Fruit fly (Drosophila melanogaster) whole organism: ENCODE data around the gene mRpL9.

ENCODE experiments used
- CG8478 ChIP-seq: fragments of >200 bp; optimal IDR thresholded peaks from 2 replicates; lab custom pipeline; 2018; ENCODE audit warnings: inconsistent platforms
- Dll ChIP-seq: fragments of >200 bp; optimal IDR thresholded peaks from 2 replicates; lab custom pipeline; 2017
- EcR ChIP-seq, 2 experiments: fragments of >200 bp; optimal IDR thresholded peaks; 2 replicates each; lab custom pipeline; 2017; ENCODE audit warnings: missing biosample characterization in 2 of 2, missing genetic modification characterization in 2 of 2, missing genetic modification reagents in 2 of 2
- pan ChIP-seq: fragments of >200 bp; optimal IDR thresholded peaks from 2 replicates; lab custom pipeline; 2017
- psq ChIP-seq: fragments of >200 bp; optimal IDR thresholded peaks from 2 replicates; lab custom pipeline; 2017
- usp ChIP-seq: fragments of >200 bp; optimal IDR thresholded peaks from 2 replicates; lab custom pipeline; 2017; ENCODE audit warnings: missing biosample characterization, missing genetic modification characterization, mixed read lengths

The mRpL9 gene

DNA sequence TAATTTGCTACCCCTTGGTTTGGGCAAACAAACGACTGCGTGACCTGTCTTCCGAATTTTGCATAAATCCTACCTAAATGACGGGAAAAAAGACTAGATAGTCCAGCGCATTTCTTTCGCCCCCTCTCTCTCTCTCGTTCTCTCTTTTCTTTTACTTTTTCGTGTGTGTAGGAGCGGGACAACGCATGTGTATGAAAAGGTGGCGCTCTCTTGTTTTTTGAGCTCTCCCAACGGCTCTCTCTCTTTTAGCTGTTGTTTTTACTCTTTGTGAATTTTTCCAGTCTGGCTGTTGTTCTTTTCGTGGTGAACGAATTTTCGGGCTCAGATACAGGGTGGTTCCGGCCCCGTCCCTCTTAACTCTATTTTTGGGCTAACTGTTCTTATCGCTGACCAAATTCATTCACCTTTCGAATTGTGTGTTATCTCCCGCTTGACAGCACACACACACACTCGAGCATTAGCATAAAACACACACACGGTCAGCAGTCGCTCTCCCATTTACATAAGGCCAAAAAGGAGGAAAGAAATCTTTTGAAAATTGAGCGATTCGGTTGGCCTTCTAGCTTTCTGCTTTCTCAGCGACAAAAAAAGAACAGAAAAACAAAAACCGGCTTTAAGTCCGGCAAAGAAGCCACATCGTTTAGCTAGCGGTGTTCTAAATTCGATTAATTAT, 38.9 kb upstream of the mRpL9 start:
- no peak for TF ChIP-seq psq
- TF ChIP-seq CG8478 (lab: Kevin White, UChicago): peak; percentile 76

DNA sequence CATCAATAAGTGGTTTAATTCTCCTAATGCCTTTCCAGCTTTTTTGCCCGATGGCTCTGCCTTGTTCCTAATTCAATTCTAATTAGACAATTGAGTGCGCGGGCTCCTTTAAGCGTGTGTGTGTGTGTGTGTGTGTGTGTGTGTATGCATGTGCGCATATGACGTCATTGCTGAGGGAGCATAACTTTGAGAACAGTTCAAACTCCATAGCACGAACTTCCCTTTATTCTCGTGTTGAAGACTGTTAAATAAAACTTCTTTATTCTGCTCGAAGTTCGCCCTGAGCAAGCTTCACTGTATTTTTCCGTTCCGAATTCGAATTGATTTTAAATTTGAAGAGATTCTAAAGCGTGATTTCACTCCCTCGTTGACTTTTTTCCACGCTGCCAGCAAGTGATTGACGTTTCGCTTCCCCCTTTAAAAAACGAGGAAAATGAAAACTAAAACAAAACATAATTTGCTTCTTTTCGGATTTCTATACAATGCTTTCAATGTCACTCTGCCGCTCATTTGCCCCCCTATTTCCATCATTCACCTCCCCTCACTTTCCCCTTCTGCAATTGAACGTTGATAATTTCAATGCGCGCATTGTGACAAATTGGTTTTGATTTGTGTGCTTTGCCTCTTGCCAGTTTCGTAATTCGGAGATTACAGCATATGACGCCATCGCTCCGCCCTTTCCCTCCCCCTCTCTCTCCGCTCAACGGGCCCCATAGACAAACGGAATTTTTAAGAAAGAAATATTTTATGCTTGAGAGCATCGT, 38.1 kb upstream of the mRpL9 start:
- TF ChIP-seq pan: no peak
- no peak for TF ChIP-seq Dll (lab: Kevin White, UChicago)
- no peak for TF ChIP-seq EcR (GFP tag; optimal IDR thresholded peaks at IDR 0.05; lab: Kevin White, UChicago)
- TF ChIP-seq usp (GFP tag; lab: Kevin White, UChicago): no peak
- no peak for TF ChIP-seq CG8478 (lab: Kevin White, UChicago)
- no peak for TF ChIP-seq psq

- TF ChIP-seq EcR (GFP tag; optimal IDR thresholded peaks at IDR 0.05; lab: Kevin White, UChicago) (no peak), Dll (lab: Kevin White, UChicago) (no peak), pan (no peak), CG8478 (lab: Kevin White, UChicago) (no peak), psq (no peak), usp (GFP tag; lab: Kevin White, UChicago) (no peak)
Observed at dm6 chr3R:15293005-15293877, 37.3 kb upstream of the mRpL9 start.

DNA sequence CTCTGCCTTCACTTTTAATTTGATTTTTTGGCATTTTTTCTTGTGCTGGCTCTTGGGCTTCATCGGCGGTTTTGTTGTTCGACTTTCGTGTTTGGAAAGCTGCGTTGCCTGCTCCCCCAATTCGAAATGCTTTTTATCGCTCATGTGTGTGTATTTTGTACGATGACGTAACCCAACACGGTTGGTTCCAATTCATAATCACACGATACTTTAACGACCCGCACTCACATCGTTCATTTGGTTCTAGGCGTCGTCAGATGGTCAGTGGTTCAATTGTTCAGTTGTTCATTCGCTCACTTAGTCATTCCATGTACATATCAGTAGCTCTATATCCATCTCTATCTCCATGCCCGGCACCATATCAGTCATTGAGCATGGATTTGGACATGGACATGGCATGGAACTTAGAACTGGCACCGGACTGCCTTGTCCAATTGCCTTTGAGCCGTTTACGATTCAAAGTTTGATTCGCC, 36.6 kb upstream of the mRpL9 start:
- TF ChIP-seq usp (GFP tag; lab: Kevin White, UChicago) (no peak), pan (no peak), psq (no peak), CG8478 (lab: Kevin White, UChicago) (no peak), Dll (lab: Kevin White, UChicago) (no peak), EcR (GFP tag; optimal IDR thresholded peaks at IDR 0.05; lab: Kevin White, UChicago) (no peak)

- no peak for TF ChIP-seq usp (GFP tag; lab: Kevin White, UChicago)
- no peak for TF ChIP-seq psq
- no peak for TF ChIP-seq Dll (lab: Kevin White, UChicago)
- TF ChIP-seq EcR (GFP tag; optimal IDR thresholded peaks at IDR 0.05; lab: Kevin White, UChicago): no peak
- no peak for TF ChIP-seq pan
- TF ChIP-seq CG8478 (lab: Kevin White, UChicago): no peak
Observed at dm6 chr3R:15297904-15298303, 32.6 kb upstream of the mRpL9 start.

DNA sequence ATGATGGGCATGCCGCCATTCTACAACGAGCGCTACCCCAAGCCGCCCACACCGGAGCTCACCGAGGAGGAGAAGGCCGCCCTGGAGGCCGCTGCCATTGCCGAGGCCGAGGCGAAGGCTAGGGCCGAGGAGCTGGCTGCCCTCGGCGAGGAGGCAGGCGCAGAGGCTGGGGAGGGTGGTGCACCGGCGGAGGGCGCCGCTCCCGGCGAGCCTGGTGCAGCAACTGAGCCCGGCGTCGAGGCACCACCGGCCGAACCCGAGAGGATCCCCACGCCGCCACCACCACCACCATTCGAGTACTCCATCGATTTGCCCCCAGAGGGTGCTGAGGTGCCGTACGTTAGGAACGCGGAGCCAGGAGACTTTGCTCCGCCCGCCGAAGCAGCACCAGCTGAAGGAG, 25.3 kb upstream of the mRpL9 start:
- TF ChIP-seq usp (GFP tag; lab: Kevin White, UChicago) (no peak), EcR (GFP tag; optimal IDR thresholded peaks at IDR 0.05; lab: Kevin White, UChicago) (no peak), psq (no peak), CG8478 (lab: Kevin White, UChicago) (no peak)

dm6 chr3R:15309924-15310323, 20.6 kb upstream of the mRpL9 start, which contains the start of gene Tm2:
Gene Tm2 (plus strand): TSS chr3R:15310193.
- TF ChIP-seq EcR (GFP tag; optimal IDR thresholded peaks at IDR 0.05; lab: Kevin White, UChicago) (no peak), CG8478 (lab: Kevin White, UChicago) (no peak), usp (GFP tag; lab: Kevin White, UChicago) (no peak), pan (no peak), Dll (lab: Kevin White, UChicago) (no peak), psq (no peak)

- TF ChIP-seq CG8478 (lab: Kevin White, UChicago) (no peak), psq (no peak), pan (no peak), EcR (GFP tag; optimal IDR thresholded peaks at IDR 0.05; lab: Kevin White, UChicago) (no peak), usp (GFP tag; lab: Kevin White, UChicago) (no peak), Dll (lab: Kevin White, UChicago) (no peak)
Observed at dm6 chr3R:15310695-15311094, 19.8 kb upstream of the mRpL9 start.

DNA sequence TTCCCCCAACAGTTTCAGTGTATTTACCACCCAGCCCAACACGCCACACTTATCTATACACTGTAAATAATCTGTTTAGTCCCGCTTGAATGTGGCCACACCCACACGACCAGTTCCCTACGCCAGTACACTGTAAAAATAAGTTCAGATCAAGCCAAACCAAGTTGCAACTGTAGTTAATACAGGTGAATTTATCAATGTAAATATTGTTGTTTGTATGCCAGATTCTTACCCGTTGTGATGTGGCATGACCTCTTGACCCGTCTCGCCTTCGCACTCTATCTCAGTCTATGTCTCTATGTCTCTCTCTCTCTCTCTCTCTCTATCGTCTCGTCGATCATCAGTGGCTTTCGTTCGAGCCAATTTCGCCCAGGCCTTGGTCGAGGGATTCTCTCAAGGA, 16.7 kb upstream of the mRpL9 start:
- no peak for TF ChIP-seq usp (GFP tag; lab: Kevin White, UChicago)
- TF ChIP-seq CG8478 (lab: Kevin White, UChicago): no peak
- no peak for TF ChIP-seq EcR (GFP tag; optimal IDR thresholded peaks at IDR 0.05; lab: Kevin White, UChicago)
- TF ChIP-seq Dll (lab: Kevin White, UChicago): no peak
- no peak for TF ChIP-seq psq
- no peak for TF ChIP-seq pan

DNA sequence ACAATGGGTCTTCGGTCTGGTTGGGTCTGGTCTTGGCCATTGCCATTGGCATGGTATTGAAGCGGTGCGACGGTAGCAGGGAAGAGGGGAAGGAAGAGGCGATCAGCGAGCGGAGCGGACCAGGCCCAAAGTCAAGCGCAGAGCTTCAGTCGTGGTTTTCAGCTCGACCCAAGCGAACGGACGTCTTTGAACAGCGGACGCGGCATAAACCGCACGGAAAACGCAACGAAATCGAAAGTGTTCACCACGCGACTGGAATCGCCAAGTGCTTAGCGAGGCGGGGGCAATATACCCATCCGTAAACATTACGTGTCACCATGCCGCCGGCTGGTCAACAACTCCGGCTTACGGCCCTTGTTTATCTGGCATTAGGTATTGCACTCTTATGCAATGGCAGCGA, 14.2 kb upstream of the mRpL9 start, which contains the start of gene CG14866:
TSS of gene CG14866 (plus strand) at position 146 of the 400 bp plus-strand sequence.
- no peak for TF ChIP-seq EcR (GFP tag; optimal IDR thresholded peaks at IDR 0.05; lab: Kevin White, UChicago)
- no peak for TF ChIP-seq Dll (lab: Kevin White, UChicago)
- TF ChIP-seq CG8478 (lab: Kevin White, UChicago): no peak
- no peak for TF ChIP-seq usp (GFP tag; lab: Kevin White, UChicago)
- no peak for TF ChIP-seq pan
- no peak for TF ChIP-seq psq

DNA sequence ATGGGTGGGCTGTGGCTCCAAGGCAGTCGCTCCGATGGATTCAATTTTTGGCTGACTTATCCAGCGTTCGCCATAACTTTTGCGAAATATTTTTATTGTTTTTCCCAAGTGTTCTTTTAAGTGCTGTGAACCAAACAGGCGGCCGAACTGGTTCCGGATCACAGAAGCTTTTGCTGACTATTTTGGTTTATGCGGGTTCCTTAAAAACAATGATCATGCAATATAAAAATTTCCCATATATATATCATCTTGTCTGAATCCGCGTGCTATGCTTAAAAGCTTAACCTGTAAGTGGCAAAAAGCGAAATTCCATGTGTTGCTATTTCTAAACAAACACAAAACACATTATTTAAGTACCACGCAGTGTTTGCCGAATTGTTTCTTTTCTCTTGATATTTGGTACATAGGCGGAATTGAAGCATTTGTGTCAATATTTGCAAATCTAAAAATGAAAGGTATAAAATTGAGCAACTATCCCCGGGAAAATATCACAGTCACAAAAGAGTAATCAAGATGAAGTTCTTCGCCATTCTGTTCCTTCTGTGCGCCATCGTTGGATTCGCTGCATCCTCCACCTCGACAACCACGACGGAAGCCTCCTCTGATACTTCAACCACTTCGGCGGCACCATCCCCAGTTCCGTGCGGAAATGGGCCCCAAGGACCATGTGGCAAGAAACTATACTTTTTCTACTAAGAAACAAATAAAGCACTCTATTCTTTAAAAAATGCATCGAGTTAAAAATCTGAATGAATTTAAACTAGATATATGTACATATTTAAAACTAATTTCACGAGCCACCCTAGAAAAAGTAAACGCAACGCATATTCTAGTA, 10.4 kb upstream of the mRpL9 start, which contains the start of the genes CG6276 and CG44040:
TSS of gene CG6276 (minus strand) at position 158 of the 835 bp plus-strand sequence.
TSS of gene CG44040 (plus strand) at position 467 of the 835 bp plus-strand sequence.
- TF ChIP-seq usp (GFP tag; lab: Kevin White, UChicago) (no peak), EcR (GFP tag; optimal IDR thresholded peaks at IDR 0.05; lab: Kevin White, UChicago) (no peak), psq (no peak)
